Worm (Caenorhabditis elegans) whole organism, L1 larva: ENCODE measurements around the gene ZK896.4.

Experiments used
- aha-1 ChIP-seq: fragments of 150-350 bp; optimal IDR thresholded peaks from 2 replicates; lab custom pipeline; 2014; ENCODE audit warnings: missing biosample characterization, missing genetic modification characterization
- aly-2 ChIP-seq: fragments of 150-350 bp; optimal IDR thresholded peaks from 2 replicates; lab custom pipeline; 2014; ENCODE audit warnings: missing biosample characterization, missing genetic modification characterization
- ces-1 ChIP-seq: fragments of 150-350 bp; optimal IDR thresholded peaks from 2 replicates; lab custom pipeline; 2014; ENCODE audit warnings: missing biosample characterization, missing genetic modification reagents, missing genetic modification characterization
- elt-2 ChIP-seq: sonication (generic microtip); optimal IDR thresholded peaks from 2 replicates; lab custom pipeline; 2016; ENCODE audit warnings: missing genetic modification characterization, mild to moderate bottlenecking, inconsistent platforms, missing compliant biosample characterization, missing genetic modification reagents
- elt-3 ChIP-seq, 6 experiments: fragments of 150-350 bp in 1 of 6; sonication (generic microtip); optimal IDR thresholded peaks; 2 replicates each; lab custom pipeline; 2017 to 2018; ENCODE audit warnings: missing biosample characterization in 6 of 6, missing genetic modification characterization in 6 of 6, inconsistent platforms in 1 of 6
- nhr-20 ChIP-seq: sonication (generic microtip); optimal IDR thresholded peaks from 2 replicates; lab custom pipeline; 2016; ENCODE audit warnings: mild to moderate bottlenecking, missing genetic modification characterization, missing compliant biosample characterization
- nhr-28 ChIP-seq: fragments of 150-350 bp; optimal IDR thresholded peaks from 2 replicates; lab custom pipeline; 2014; ENCODE audit warnings: missing biosample characterization, missing genetic modification characterization
- unc-86 ChIP-seq: sonication (generic microtip); optimal IDR thresholded peaks from 2 replicates; lab custom pipeline; 2016; ENCODE audit warnings: missing genetic modification characterization, missing compliant biosample characterization

DNA sequence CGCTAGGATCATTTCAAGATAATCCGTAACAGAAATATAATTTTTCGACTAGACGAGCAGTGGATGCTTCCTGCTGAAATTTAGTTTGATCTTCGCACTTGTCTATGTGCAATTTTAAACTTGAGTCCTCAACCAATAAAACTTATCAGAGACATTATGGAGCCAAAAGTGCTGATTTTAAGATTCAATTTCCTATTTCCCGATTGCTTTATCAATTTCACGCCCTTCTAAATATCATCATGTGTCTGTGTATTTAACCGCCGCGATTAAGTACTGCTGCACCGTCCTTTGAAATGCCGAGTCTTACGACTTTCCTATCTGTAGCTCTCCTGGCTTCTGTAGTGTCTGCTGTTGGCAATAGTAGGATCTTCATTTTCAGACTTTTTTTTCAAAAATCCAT is 37.9 kb upstream of the ZK896.4 start, which contains the start of gene C32H11.4:
- no peak for TF ChIP-seq ces-1 (GFP tag; lab: Kevin White, UChicago)
- no peak for TF ChIP-seq nhr-20 (tag; lab: Kevin White, UChicago)
- no peak for TF ChIP-seq aly-2 (tag; lab: Kevin White, UChicago)
- no peak for TF ChIP-seq nhr-28 (tag; lab: Kevin White, UChicago)
- no peak for TF ChIP-seq aha-1 (tag; lab: Kevin White, UChicago)
- TF ChIP-seq unc-86, result no peak
- no peak for TF ChIP-seq elt-3 (tag; optimal IDR thresholded peaks at IDR 0.05; lab: Kevin White, UChicago)
- peak; percentile 89 for TF ChIP-seq elt-2 (tag; lab: Kevin White, UChicago)
